Worm (Caenorhabditis elegans): ENCODE data around the gene W03C9.1.

W03C9.1 gene

DNA sequence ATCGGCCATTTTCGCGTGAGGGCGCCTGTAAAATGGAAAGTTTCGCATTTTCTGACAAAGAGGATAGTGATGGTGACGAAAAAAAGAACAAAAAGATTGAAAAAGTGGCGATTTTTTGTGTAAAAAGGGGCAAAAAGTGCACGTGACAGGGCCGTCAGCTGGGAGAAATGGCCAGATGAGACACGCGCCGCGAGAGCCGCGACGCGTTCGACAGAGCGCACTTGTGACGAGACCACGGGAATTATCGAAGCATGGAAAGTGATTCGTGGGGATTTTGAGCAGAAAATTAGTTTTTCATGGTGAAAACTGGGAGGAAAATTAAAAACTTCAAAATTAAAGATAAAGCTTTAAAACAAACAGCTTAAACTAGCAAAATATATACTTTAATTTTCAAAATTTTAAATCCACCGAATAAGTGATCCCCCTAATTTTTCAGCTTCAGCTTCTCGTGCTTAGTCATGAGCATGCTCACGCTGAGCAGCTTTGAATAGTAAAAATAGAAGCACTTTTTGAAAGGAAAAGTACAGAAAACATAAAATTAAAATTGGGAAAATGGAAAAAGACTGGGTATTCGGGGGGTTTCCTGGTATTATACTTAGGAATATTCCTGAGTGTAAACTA lies 5.7 kb upstream of the W03C9.1 start, which contains the start of gene W03C9.5 (continued):
- TF ChIP-seq lin-39 (tag; optimal IDR thresholded peaks at IDR 0.05) (peak; percentile 52), ztf-1 (GFP tag; conservative IDR thresholded peaks at IDR 0.05) (no peak), nhr-25 (tag; optimal IDR thresholded peaks at IDR 0.05) (peak; percentile 95), ama-1 (optimal IDR thresholded peaks at IDR 0.05) (peak; percentile 70), egl-27 (tag; optimal IDR thresholded peaks at IDR 0.05) (peak; percentile 88), nhr-11 (tag; optimal IDR thresholded peaks at IDR 0.05) (no peak), gmeb-1 (tag; optimal IDR thresholded peaks at IDR 0.05) (peak; percentile 88), sem-4 (tag; optimal IDR thresholded peaks at IDR 0.05) (peak; percentile 73), zag-1 (tag; optimal IDR thresholded peaks at IDR 0.05) (peak; percentile 80), nhr-10 (tag; optimal IDR thresholded peaks at IDR 0.05) (peak; percentile 43), lsy-2 (tag; optimal IDR thresholded peaks at IDR 0.05) (peak; percentile 72 to 94), ZK546.5 (tag; optimal IDR thresholded peaks at IDR 0.05) (peak; percentile 74), mab-5 (tag; optimal IDR thresholded peaks at IDR 0.05) (peak; percentile 78), elt-1 (tag; optimal IDR thresholded peaks at IDR 0.05) (no peak), peb-1 (tag; optimal IDR thresholded peaks at IDR 0.05) (no peak), nhr-23 (tag; optimal IDR thresholded peaks at IDR 0.05) (no peak), mdl-1 (tag; optimal IDR thresholded peaks at IDR 0.05) (peak; percentile 65 to 95), dmd-4 (tag; optimal IDR thresholded peaks at IDR 0.05) (no peak), C34F6.9 (tag; optimal IDR thresholded peaks at IDR 0.05) (peak; percentile 99), unc-39 (tag; optimal IDR thresholded peaks at IDR 0.05) (no peak), nhr-237 (tag; optimal IDR thresholded peaks at IDR 0.05) (peak; percentile 10), fos-1 (tag; optimal IDR thresholded peaks at IDR 0.05) (peak; percentile 96), F13H6.1 (tag; optimal IDR thresholded peaks at IDR 0.05) (peak; percentile 92), aly-2 (tag; optimal IDR thresholded peaks at IDR 0.05) (no peak)

DNA sequence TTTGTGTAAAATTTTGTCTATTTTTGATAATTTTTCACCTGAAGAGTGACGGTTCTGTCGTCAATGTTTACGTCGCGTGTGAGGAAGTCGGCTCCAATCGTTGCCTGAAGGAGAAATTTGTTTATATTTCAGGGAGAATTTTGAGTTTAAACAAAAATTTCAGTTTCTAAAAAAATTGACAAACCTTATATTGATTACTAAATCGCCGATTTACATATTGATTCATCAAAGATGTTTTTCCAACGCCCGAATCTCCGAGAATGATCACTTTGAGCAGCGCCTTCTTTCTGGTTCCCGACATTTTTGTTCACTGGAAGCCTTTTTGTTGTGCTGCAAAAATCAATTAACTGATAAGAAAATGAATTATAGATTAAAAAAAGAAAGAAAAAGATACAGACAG lies 4.7 kb upstream of the W03C9.1 start, which contains the start of gene rab-7:
Gene rab-7 (minus strand): TSS at position 330 of the 400 bp plus-strand sequence.
- TF ChIP-seq nhr-10 (tag; optimal IDR thresholded peaks at IDR 0.05) (no peak), gmeb-1 (tag; optimal IDR thresholded peaks at IDR 0.05) (peak; percentile 36), lin-13 (GFP tag; optimal IDR thresholded peaks at IDR 0.05) (peak; percentile 29), nhr-6 (tag; optimal IDR thresholded peaks at IDR 0.05) (peak; percentile 31), unc-39 (tag; optimal IDR thresholded peaks at IDR 0.05) (no peak), aly-2 (tag; optimal IDR thresholded peaks at IDR 0.05) (no peak), nhr-21 (tag; optimal IDR thresholded peaks at IDR 0.05) (no peak), ceh-16 (tag; optimal IDR thresholded peaks at IDR 0.05) (no peak), ztf-4 (tag; optimal IDR thresholded peaks at IDR 0.05) (peak; percentile 2), ama-1 (optimal IDR thresholded peaks at IDR 0.05) (peak; percentile 75), lsy-2 (tag; optimal IDR thresholded peaks at IDR 0.05) (peak in 1 of 2 experiments; percentile 17), alr-1 (tag; optimal IDR thresholded peaks at IDR 0.05) (no peak), Y55F3AM.14 (GFP tag; optimal IDR thresholded peaks at IDR 0.05) (no peak), nhr-11 (tag; optimal IDR thresholded peaks at IDR 0.05) (no peak)

DNA sequence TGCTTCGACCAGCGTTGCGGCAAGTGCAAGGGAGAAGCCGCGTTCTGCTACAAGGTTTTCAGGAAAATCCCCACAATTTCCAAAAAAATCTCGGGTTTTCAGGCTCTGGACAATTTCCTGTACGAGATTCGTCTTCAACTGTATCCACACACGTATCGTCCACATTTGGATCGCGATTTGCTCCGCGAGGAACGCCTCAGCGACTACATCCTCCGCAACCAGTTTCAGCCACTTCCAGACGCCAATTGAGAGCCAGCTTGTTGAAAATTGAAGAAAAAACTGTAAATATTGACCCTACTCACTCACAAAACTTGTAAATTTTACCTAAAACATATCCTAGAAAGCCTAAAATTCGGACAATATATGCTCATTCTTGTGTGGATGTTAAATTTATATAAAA lies 2.9 kb upstream of the W03C9.1 start:
- no peak for TF ChIP-seq peb-1 (tag; optimal IDR thresholded peaks at IDR 0.05)
- TF ChIP-seq ama-1 (optimal IDR thresholded peaks at IDR 0.05): peak; percentile 51
- TF ChIP-seq nhr-129 (tag; optimal IDR thresholded peaks at IDR 0.05): peak; percentile 3
- TF ChIP-seq ztf-4 (tag; optimal IDR thresholded peaks at IDR 0.05): no peak

DNA sequence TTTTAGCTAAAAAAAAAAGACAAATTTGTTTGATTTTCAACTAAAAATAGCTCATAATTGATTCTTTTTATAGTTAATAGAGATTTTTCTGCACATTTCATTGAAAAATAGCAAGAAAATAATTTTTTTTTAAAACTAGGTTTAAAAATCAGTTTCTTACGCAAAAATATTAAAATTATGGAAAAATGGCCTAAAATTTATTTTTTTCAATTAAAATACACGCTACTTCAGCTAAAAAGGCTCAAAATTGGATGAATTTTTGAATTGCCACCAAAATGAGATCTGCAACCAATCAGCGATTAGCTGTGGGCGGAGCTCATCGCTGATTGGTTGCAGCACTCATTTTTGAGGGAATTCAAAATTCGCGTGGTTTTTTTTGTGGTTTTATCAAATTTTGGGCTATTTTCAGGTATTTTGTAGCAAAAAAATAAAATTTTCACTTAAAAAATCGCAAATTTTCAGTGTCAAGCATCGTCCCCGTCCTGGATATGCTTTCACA lies 1.3 kb upstream of the W03C9.1 start:
- TF ChIP-seq peb-1 (tag; optimal IDR thresholded peaks at IDR 0.05) (no peak), sma-9 (GFP tag; optimal IDR thresholded peaks at IDR 0.05) (no peak), sma-9 (tag; optimal IDR thresholded peaks at IDR 0.05) (no peak), nhr-12 (tag; optimal IDR thresholded peaks at IDR 0.05) (no peak), nhr-25 (tag; optimal IDR thresholded peaks at IDR 0.05) (no peak), nhr-21 (tag; optimal IDR thresholded peaks at IDR 0.05) (no peak), skn-1 (tag; optimal IDR thresholded peaks at IDR 0.05) (no peak), ztf-4 (tag; optimal IDR thresholded peaks at IDR 0.05) (no peak), egl-27 (tag; optimal IDR thresholded peaks at IDR 0.05) (no peak), nhr-23 (tag; optimal IDR thresholded peaks at IDR 0.05) (no peak), unc-55 (GFP tag; optimal IDR thresholded peaks at IDR 0.05) (no peak), sem-4 (tag; optimal IDR thresholded peaks at IDR 0.05) (no peak), zag-1 (tag; optimal IDR thresholded peaks at IDR 0.05) (no peak), ceh-82 (tag; optimal IDR thresholded peaks at IDR 0.05) (no peak), ZK546.5 (tag; optimal IDR thresholded peaks at IDR 0.05) (no peak), sma-3 (GFP tag; optimal IDR thresholded peaks at IDR 0.05) (no peak), C34F6.9 (tag; optimal IDR thresholded peaks at IDR 0.05) (no peak), unc-39 (tag; optimal IDR thresholded peaks at IDR 0.05) (no peak), nhr-11 (tag; optimal IDR thresholded peaks at IDR 0.05) (no peak), nhr-237 (tag; optimal IDR thresholded peaks at IDR 0.05) (no peak), F13H6.1 (tag; optimal IDR thresholded peaks at IDR 0.05) (no peak)

Data from whole organism, L2 larva.